Fruit fly (Drosophila melanogaster): Measurements from ENCODE around the gene Edem2.

dm6 chr2L:13183150-13183549 lies 8.9 kb upstream of the Edem2 start, which contains the start of gene Rsph1:
- TF ChIP-seq CG18599 (GFP tag; optimal IDR thresholded peaks at IDR 0.05) (no peak), CG33213 (GFP tag; optimal IDR thresholded peaks at IDR 0.05) (no peak)
